Worm (Caenorhabditis elegans) whole organism, young adult: ENCODE data around the gene lgc-31.

ENCODE experiments used
- B0261.1 ChIP-seq: sonication (generic microtip); optimal IDR thresholded peaks from 2 replicates; lab custom pipeline; 2016; ENCODE audit warnings: mild to moderate bottlenecking, missing genetic modification characterization, moderate library complexity, missing compliant biosample characterization
- C06A6.2 ChIP-seq: fragments of 200-800 bp; sonication (Bioruptor generic); conservative IDR thresholded peaks from 2 replicates; pipeline ENCODE4 v1.3.6; 2022; ENCODE audit warnings: missing genetic modification characterization, missing compliant biosample characterization
- D2030.7 ChIP-seq: fragments of 200-800 bp; sonication (Bioruptor generic); IDR thresholded peaks from 2 replicates; pipeline ENCODE4 v1.3.6; 2022; ENCODE audit warnings: missing genetic modification reagents, missing genetic modification characterization, missing compliant biosample characterization
- F22D6.2 ChIP-seq: sonication (generic microtip); optimal IDR thresholded peaks from 2 replicates; lab custom pipeline; 2016; ENCODE audit warnings: mild to moderate bottlenecking, missing genetic modification characterization, missing compliant biosample characterization
- F37B4.10 ChIP-seq: fragments of 200-800 bp; sonication (Bioruptor generic); IDR thresholded peaks from 2 replicates; pipeline ENCODE4 v1.3.6; 2022; ENCODE audit warnings: missing genetic modification characterization, missing compliant biosample characterization
- F49E8.2 ChIP-seq: sonication (generic microtip); optimal IDR thresholded peaks from 3 replicates; lab custom pipeline; 2017; ENCODE audit warnings: missing genetic modification characterization, mild to moderate bottlenecking, missing compliant biosample characterization, antibody characterized with exemption, moderate library complexity; ENCODE audit not compliant: insufficient read depth
- K11D2.4 ChIP-seq: fragments of 200-800 bp; sonication (Bioruptor generic); IDR thresholded peaks from 2 replicates; pipeline ENCODE4 v1.3.6; 2022; ENCODE audit warnings: missing genetic modification reagents, missing genetic modification characterization, missing compliant biosample characterization
- T07F8.4 ChIP-seq: sonication (generic microtip); optimal IDR thresholded peaks from 2 replicates; lab custom pipeline; 2016; ENCODE audit warnings: mild to moderate bottlenecking, missing genetic modification characterization, moderate library complexity, missing compliant biosample characterization
- T26A5.8 ChIP-seq: sonication (generic microtip); optimal IDR thresholded peaks from 2 replicates; lab custom pipeline; 2016; ENCODE audit warnings: missing genetic modification characterization, missing compliant biosample characterization
- Y53F4B.3 ChIP-seq: fragments of 200-800 bp; sonication (Bioruptor generic); IDR thresholded peaks from 2 replicates; pipeline ENCODE4 v1.3.6; 2022; ENCODE audit warnings: missing genetic modification reagents, missing genetic modification characterization, missing compliant biosample characterization
- Y53G8AR.9 ChIP-seq: fragments of 200-800 bp; sonication (Bioruptor generic); conservative IDR thresholded peaks from 2 replicates; pipeline ENCODE4 v1.3.6; 2022; ENCODE audit warnings: missing genetic modification reagents, missing genetic modification characterization, missing compliant biosample characterization
- Y95B8A.8 ChIP-seq: fragments of 200-800 bp; sonication (Bioruptor generic); IDR thresholded peaks from 2 replicates; pipeline ENCODE4 v1.3.6; 2022; ENCODE audit warnings: missing genetic modification reagents, missing genetic modification characterization, missing compliant biosample characterization
- ZK185.1 ChIP-seq: sonication (generic microtip); optimal IDR thresholded peaks from 2 replicates; lab custom pipeline; 2016; ENCODE audit warnings: mild to moderate bottlenecking, missing genetic modification characterization, missing compliant biosample characterization; ENCODE audit not compliant: poor library complexity, severe bottlenecking
- aptf-3 ChIP-seq: fragments of 200-800 bp; sonication (Bioruptor generic); IDR thresholded peaks from 2 replicates; pipeline ENCODE4 v1.3.6; 2022; ENCODE audit warnings: missing genetic modification characterization, missing compliant biosample characterization
- atf-7 ChIP-seq: sonication (generic microtip); optimal IDR thresholded peaks from 2 replicates; lab custom pipeline; 2017; ENCODE audit warnings: mild to moderate bottlenecking, missing genetic modification characterization, missing compliant biosample characterization
- attf-3 ChIP-seq: fragments of 200-800 bp; sonication (Bioruptor generic); conservative IDR thresholded peaks from 2 replicates; pipeline ENCODE4 v1.3.6; 2022; ENCODE audit warnings: missing genetic modification reagents, missing genetic modification characterization, missing compliant biosample characterization
- ceh-58 ChIP-seq: fragments of 200-800 bp; sonication (Bioruptor generic); IDR thresholded peaks from 2 replicates; pipeline ENCODE4 v1.3.6; 2022; ENCODE audit warnings: missing genetic modification characterization, missing compliant biosample characterization
- ceh-79 ChIP-seq: sonication (generic microtip); optimal IDR thresholded peaks from 2 replicates; lab custom pipeline; 2017; ENCODE audit warnings: mild to moderate bottlenecking, missing genetic modification characterization, missing compliant biosample characterization
- ceh-91 ChIP-seq: fragments of 200-800 bp; sonication (Bioruptor generic); IDR thresholded peaks from 2 replicates; pipeline ENCODE4 v1.3.6; 2022; ENCODE audit warnings: missing genetic modification reagents, missing genetic modification characterization, missing compliant biosample characterization
- dox-1 ChIP-seq: fragments of 200-800 bp; sonication (Bioruptor generic); IDR thresholded peaks from 2 replicates; pipeline ENCODE4 v1.3.6; 2022; ENCODE audit warnings: missing genetic modification reagents, missing genetic modification characterization, missing compliant biosample characterization
- egl-18 ChIP-seq: fragments of 200-800 bp; sonication (Bioruptor generic); IDR thresholded peaks from 2 replicates; pipeline ENCODE4 v1.3.6; 2022; ENCODE audit warnings: missing genetic modification reagents, missing genetic modification characterization, missing compliant biosample characterization
- ekl-4 ChIP-seq: fragments of 200-800 bp; sonication (Bioruptor generic); IDR thresholded peaks from 2 replicates; pipeline ENCODE4 v1.3.6; 2022; ENCODE audit warnings: missing genetic modification reagents, missing genetic modification characterization, missing compliant biosample characterization
- hmg-20 ChIP-seq: fragments of 200-800 bp; sonication (Bioruptor generic); IDR thresholded peaks from 2 replicates; pipeline ENCODE4 v1.3.6; 2022; ENCODE audit warnings: missing genetic modification reagents, missing genetic modification characterization, missing compliant biosample characterization
- hsf-1 ChIP-seq: fragments of 200-800 bp; sonication (Bioruptor generic); IDR thresholded peaks from 2 replicates; pipeline ENCODE4 v1.3.6; 2022; ENCODE audit warnings: missing genetic modification reagents, missing genetic modification characterization, missing compliant biosample characterization
- lag-1 ChIP-seq: fragments of 200-800 bp; sonication (Bioruptor generic); IDR thresholded peaks from 2 replicates; pipeline ENCODE4 v1.3.6; 2022; ENCODE audit warnings: missing genetic modification reagents, missing genetic modification characterization, missing compliant biosample characterization
- lin-40 ChIP-seq: sonication (generic microtip); optimal IDR thresholded peaks from 2 replicates; lab custom pipeline; 2016; ENCODE audit warnings: missing genetic modification characterization, mild to moderate bottlenecking, missing compliant biosample characterization, missing genotype, missing genetic modification reagents
- lir-1 ChIP-seq: fragments of 200-800 bp; sonication (Bioruptor generic); conservative IDR thresholded peaks from 2 replicates; pipeline ENCODE4 v1.3.6; 2022; ENCODE audit warnings: missing genetic modification reagents, missing genetic modification characterization, missing compliant biosample characterization
- lsl-1 ChIP-seq: fragments of 200-800 bp; sonication (Bioruptor generic); optimal IDR thresholded peaks from 2 replicates; lab custom pipeline; 2018; ENCODE audit warnings: mild to moderate bottlenecking, missing genetic modification characterization, moderate library complexity, missing compliant biosample characterization
- mcd-1 ChIP-seq: fragments of 200-800 bp; sonication (Bioruptor generic); IDR thresholded peaks from 2 replicates; pipeline ENCODE4 v1.3.6; 2022; ENCODE audit warnings: missing genetic modification reagents, missing genetic modification characterization, missing compliant biosample characterization
- nfya-2 ChIP-seq: fragments of 200-800 bp; sonication (Bioruptor generic); IDR thresholded peaks from 2 replicates; pipeline ENCODE4 v1.3.6; 2022; ENCODE audit warnings: missing genetic modification reagents, missing genetic modification characterization, missing compliant biosample characterization
- nhr-120 ChIP-seq: fragments of 200-800 bp; sonication (Bioruptor generic); IDR thresholded peaks from 2 replicates; pipeline ENCODE4 v1.3.6; 2022; ENCODE audit warnings: missing genetic modification characterization, missing compliant biosample characterization
- nhr-80 ChIP-seq: sonication (generic microtip); optimal IDR thresholded peaks from 2 replicates; lab custom pipeline; 2016; ENCODE audit warnings: missing genetic modification characterization, missing compliant biosample characterization
- pha-4 ChIP-seq: fragments of 150-350 bp; sonication (generic microtip); optimal IDR thresholded peaks from 2 replicates; lab custom pipeline; 2014; ENCODE audit warnings: missing biosample characterization, missing genetic modification reagents, missing genetic modification characterization
- rpc-1 ChIP-seq, 2 experiments: fragments of 150-350 bp in 1 of 2; sonication (generic microtip) in 1 of 2; optimal IDR thresholded peaks; 2 replicates each; lab custom pipeline; 2014 to 2018; ENCODE audit warnings: missing biosample characterization in 1 of 2, missing genetic modification characterization in 1 of 2, missing genetic modification reagents in 1 of 2, missing genotype in 1 of 2
- snpc-1.3 ChIP-seq: sonication (generic microtip); optimal IDR thresholded peaks from 2 replicates; lab custom pipeline; 2017; ENCODE audit warnings: missing genetic modification characterization, mild to moderate bottlenecking, missing compliant biosample characterization, antibody characterized with exemption, moderate library complexity, missing genotype, missing genetic modification reagents; ENCODE audit not compliant: insufficient read depth
- somi-1 ChIP-seq: fragments of 200-800 bp; sonication (Bioruptor generic); optimal IDR thresholded peaks from 2 replicates; lab custom pipeline; 2018; ENCODE audit warnings: mild to moderate bottlenecking, missing genetic modification characterization, missing compliant biosample characterization
- tbx-9 ChIP-seq: sonication (generic microtip); optimal IDR thresholded peaks from 2 replicates; lab custom pipeline; 2016; ENCODE audit warnings: borderline replicate concordance, missing genetic modification characterization, inconsistent platforms, missing compliant biosample characterization
- zfh-2 ChIP-seq: fragments of 200-800 bp; sonication (Bioruptor generic); conservative IDR thresholded peaks from 2 replicates; pipeline ENCODE4 v1.3.6; 2022; ENCODE audit warnings: missing genetic modification reagents, missing genetic modification characterization, missing compliant biosample characterization
- ztf-18 ChIP-seq: sonication (generic microtip); optimal IDR thresholded peaks from 2 replicates; lab custom pipeline; 2016; ENCODE audit warnings: missing genotype, mild to moderate bottlenecking, missing genetic modification characterization, missing compliant biosample characterization
- ztf-26 ChIP-seq: sonication (generic microtip); optimal IDR thresholded peaks from 2 replicates; lab custom pipeline; 2017; ENCODE audit warnings: missing genetic modification characterization, missing compliant biosample characterization
- ztf-3 ChIP-seq: fragments of 200-800 bp; sonication (Bioruptor generic); optimal IDR thresholded peaks from 2 replicates; lab custom pipeline; 2018; ENCODE audit warnings: mild to moderate bottlenecking, missing genetic modification characterization, missing compliant biosample characterization
- ztf-6 ChIP-seq: fragments of 200-800 bp; sonication (Bioruptor generic); IDR thresholded peaks from 2 replicates; pipeline ENCODE4 v1.3.6; 2022; ENCODE audit warnings: missing genetic modification reagents, missing genetic modification characterization, missing compliant biosample characterization

Gene lgc-31

DNA sequence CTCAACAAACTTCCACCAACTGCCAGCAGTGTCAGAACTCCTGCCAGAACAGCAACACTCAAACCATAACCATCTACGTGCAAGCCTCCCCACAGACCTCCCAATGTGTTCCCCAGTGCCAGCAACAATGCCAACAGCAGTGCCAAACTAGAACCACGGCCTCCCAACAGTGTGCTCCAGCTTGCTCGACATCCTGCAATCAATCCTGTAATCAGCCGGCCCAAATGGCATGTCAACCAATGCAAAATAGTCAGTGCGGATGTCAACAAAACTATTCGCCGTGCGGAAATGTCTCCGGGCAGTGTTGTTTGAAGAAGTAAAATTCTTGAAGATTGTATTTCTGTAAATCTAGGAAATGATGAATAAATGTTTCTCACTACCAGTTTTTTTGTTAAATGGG, 55.1 kb downstream of the lgc-31 start:
- TF ChIP-seq F49E8.2 = no peak
- no peak for TF ChIP-seq pha-4 (tag; lab: Kevin White, UChicago)
- no peak for TF ChIP-seq K11D2.4 (GFP tag; lab: Robert Waterston, UW)
- TF ChIP-seq ztf-3 = no peak
- TF ChIP-seq dox-1 (GFP tag; lab: Robert Waterston, UW) = no peak
- TF ChIP-seq lag-1 (GFP tag; lab: Robert Waterston, UW) = no peak
- no peak for TF ChIP-seq hmg-20 (GFP tag; lab: Robert Waterston, UW)

DNA sequence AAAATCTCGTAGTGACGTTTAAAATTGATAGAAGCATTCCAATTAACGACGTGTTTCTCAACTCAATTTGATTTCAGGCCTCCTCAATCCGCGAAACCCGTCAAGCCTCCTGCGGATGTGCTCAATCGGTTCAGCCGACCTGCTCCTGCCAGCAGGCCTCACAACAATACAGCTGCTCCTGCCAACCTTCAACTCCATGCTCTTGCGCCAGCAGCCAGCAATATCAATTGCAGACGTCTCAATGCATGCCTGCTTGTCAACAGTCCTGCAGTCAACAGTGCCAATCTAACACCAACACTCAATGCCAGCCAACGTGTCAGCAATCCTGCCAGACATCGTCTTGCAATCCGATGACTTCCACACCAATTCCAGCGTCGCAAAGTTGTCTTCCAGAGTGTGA, 55.8 kb downstream of the lgc-31 start:
- no peak for TF ChIP-seq nfya-2 (GFP tag; lab: Robert Waterston, UW)
- peak; percentile 62 for TF ChIP-seq zfh-2 (GFP tag; lab: Robert Waterston, UW)

DNA sequence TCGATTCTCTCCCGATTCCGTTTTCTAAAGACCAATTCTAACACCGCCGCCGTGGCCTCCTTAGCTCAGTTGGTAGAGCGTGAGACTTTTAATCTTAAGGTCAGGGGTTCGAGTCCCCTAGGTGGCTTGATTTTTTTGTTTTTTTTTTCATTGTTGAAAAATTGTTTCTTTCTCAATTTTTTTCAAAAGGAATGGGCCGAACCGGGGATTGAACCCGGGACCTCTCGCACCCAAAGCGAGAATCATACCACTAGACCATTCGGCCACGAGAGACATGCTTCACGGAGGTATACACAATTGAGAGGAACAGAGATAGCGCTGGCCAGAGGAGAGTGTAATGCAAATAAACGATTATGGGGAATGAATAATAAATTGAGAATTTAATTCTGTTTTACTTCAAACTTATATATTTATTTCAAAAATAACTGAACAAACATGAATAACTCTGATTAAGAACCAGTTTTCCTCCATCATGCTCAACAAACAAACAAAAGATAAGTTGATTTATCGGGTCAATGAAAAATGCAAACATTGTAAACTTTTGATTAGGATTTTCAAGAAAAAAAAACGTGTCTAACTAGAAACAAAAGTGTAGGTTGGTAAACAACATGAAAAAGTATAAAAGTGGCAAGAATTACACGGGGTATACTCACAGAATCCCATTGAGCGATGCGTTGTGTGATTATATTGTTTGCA, 56.6 kb downstream of the lgc-31 start, which contains the start of gene pqn-71:
Gene pqn-71 (plus strand): TSS at position 646 of the 696 bp plus-strand sequence.
- TF ChIP-seq ztf-6 (GFP tag; lab: Robert Waterston, UW) = peak; percentile 88
- peak; percentile 73 for TF ChIP-seq lsl-1 (GFP tag; lab: Kevin White, UChicago)
- TF ChIP-seq ceh-58 (GFP tag; lab: Robert Waterston, UW) = peak; percentile 89; the same call in 1 of the 2 replicates
- TF ChIP-seq C06A6.2 = peak; percentile 82
- peak; percentile 95 for TF ChIP-seq aptf-3 (GFP tag; lab: Robert Waterston, UW)
- peak; percentile 63; the same call in 1 of the 2 replicates for TF ChIP-seq ceh-91 (GFP tag; lab: Robert Waterston, UW)
- peak; percentile 96 for TF ChIP-seq ztf-26
- peak; percentile 97 for TF ChIP-seq lin-40 (tag; lab: Kevin White, UChicago)
- TF ChIP-seq attf-3 (GFP tag; lab: Robert Waterston, UW) = peak; percentile 73
- TF ChIP-seq tbx-9 (tag; lab: Kevin White, UChicago) = peak; percentile 79
- 0 out of 2 replicates have a peak, but pooled peaks have one; percentile 81 for TF ChIP-seq egl-18 (GFP tag; lab: Robert Waterston, UW)
- TF ChIP-seq T07F8.4 (tag; lab: Kevin White, UChicago) = peak; percentile 93
- peak; percentile 93 for TF ChIP-seq K11D2.4 (GFP tag; lab: Robert Waterston, UW)
- TF ChIP-seq B0261.1 = peak; percentile 100
- peak; percentile 94 for TF ChIP-seq snpc-1.3 (tag; lab: Kevin White, UChicago)
- peak; percentile 83 for TF ChIP-seq Y53G8AR.9 (GFP tag; lab: Robert Waterston, UW)
- TF ChIP-seq nhr-120 (GFP tag; lab: Robert Waterston, UW) = peak; percentile 88; the same call in 1 of the 2 replicates
- peak; percentile 88 for TF ChIP-seq ceh-79
- peak; percentile 85 for TF ChIP-seq atf-7 (tag; lab: Kevin White, UChicago)
- 0 out of 2 replicates have a peak, but pooled peaks have one; percentile 22 for TF ChIP-seq lir-1
- peak; percentile 97 for TF ChIP-seq D2030.7 (GFP tag; lab: Robert Waterston, UW)
- TF ChIP-seq Y53F4B.3 (GFP tag; lab: Robert Waterston, UW) = peak; percentile 80; the same call in 1 of the 2 replicates
- TF ChIP-seq T26A5.8 (tag; lab: Kevin White, UChicago) = peak; percentile 90
- peak; percentile 89 for TF ChIP-seq ekl-4
- TF ChIP-seq pha-4 (tag; lab: Kevin White, UChicago) = peak; percentile 6
- peak; percentile 80; the same call in 1 of the 2 replicates for TF ChIP-seq zfh-2 (GFP tag; lab: Robert Waterston, UW)
- peak; percentile 86 for TF ChIP-seq ztf-18 (tag; lab: Kevin White, UChicago)
- TF ChIP-seq rpc-1 (optimal IDR thresholded peaks at IDR 0.05; lab: Kevin White, UChicago) = peak; percentile 99
- TF ChIP-seq rpc-1 (tag; optimal IDR thresholded peaks at IDR 0.05; lab: Kevin White, UChicago) = peak; percentile 98
- peak; percentile 91 for TF ChIP-seq somi-1 (GFP tag; lab: Kevin White, UChicago)
- 0 out of 2 replicates have a peak, but pooled peaks have one; percentile 88 for TF ChIP-seq F37B4.10 (GFP tag; lab: Robert Waterston, UW)
- TF ChIP-seq F22D6.2 = peak; percentile 85
- TF ChIP-seq ZK185.1 (tag; lab: Kevin White, UChicago) = peak; percentile 94
- TF ChIP-seq nhr-80 = peak; percentile 80
- peak; percentile 56 for TF ChIP-seq F49E8.2
- TF ChIP-seq Y95B8A.8 = peak; percentile 88
- peak; percentile 86 for TF ChIP-seq mcd-1 (GFP tag; lab: Robert Waterston, UW)
- TF ChIP-seq hsf-1 (GFP tag; lab: Robert Waterston, UW) = peak; percentile 87
